Worm (Caenorhabditis elegans) whole organism, L4 larva: Measurements from ENCODE around the gene best-1.

ENCODE experiments used
- D1046.2 ChIP-seq: fragments of 200-800 bp; sonication (Bioruptor generic); IDR thresholded peaks from 2 replicates; pipeline ENCODE4 v1.3.6; 2022; ENCODE audit warnings: missing genetic modification characterization, missing compliant biosample characterization
- F37D6.2 ChIP-seq: sonication (generic microtip); optimal IDR thresholded peaks from 2 replicates; lab custom pipeline; 2016; ENCODE audit warnings: mild to moderate bottlenecking, missing genetic modification characterization, missing compliant biosample characterization
- R02D3.7 ChIP-seq: fragments of 150-350 bp; sonication (generic microtip); optimal IDR thresholded peaks from 3 replicates; lab custom pipeline; 2014; ENCODE audit warnings: missing biosample characterization, missing genetic modification characterization
- T26A8.4 ChIP-seq: fragments of 200-800 bp; sonication (Bioruptor generic); IDR thresholded peaks from 2 replicates; pipeline ENCODE4 v1.3.6; 2022; ENCODE audit warnings: missing genetic modification characterization, missing compliant biosample characterization
- Y5F2A.4 ChIP-seq: fragments of 200-800 bp; sonication (Bioruptor generic); optimal IDR thresholded peaks from 2 replicates; lab custom pipeline; 2018; ENCODE audit warnings: mild to moderate bottlenecking, missing genetic modification characterization, missing compliant biosample characterization
- ZK546.5 ChIP-seq, 2 experiments: sonication (generic microtip); optimal IDR thresholded peaks; 2 replicates each; lab custom pipeline; 2017; ENCODE audit warnings: missing biosample characterization in 2 of 2, missing genetic modification characterization in 2 of 2
- aha-1 ChIP-seq: fragments of 150-350 bp; peaks from one replicate; lab custom pipeline; 2014; ENCODE audit warnings: missing biosample characterization, missing genetic modification characterization
- aly-2 ChIP-seq: sonication (generic microtip); optimal IDR thresholded peaks from 2 replicates; lab custom pipeline; 2018; ENCODE audit warnings: missing biosample characterization, missing genetic modification characterization
- attf-4 ChIP-seq: sonication (generic microtip); optimal IDR thresholded peaks from 3 replicates; lab custom pipeline; 2017; ENCODE audit warnings: missing biosample characterization, missing genetic modification characterization
- ceh-32 ChIP-seq: sonication (generic microtip); optimal IDR thresholded peaks from 2 replicates; lab custom pipeline; 2016; ENCODE audit warnings: mild to moderate bottlenecking, missing genetic modification characterization, missing compliant biosample characterization; ENCODE audit not compliant: poor library complexity
- ceh-62 ChIP-seq: sonication (generic microtip); optimal IDR thresholded peaks from 2 replicates; lab custom pipeline; 2017; ENCODE audit warnings: missing biosample characterization, missing genetic modification characterization
- ces-1 ChIP-seq: fragments of 150-350 bp; sonication (generic microtip); optimal IDR thresholded peaks from 4 replicates; lab custom pipeline; 2014; ENCODE audit warnings: missing biosample characterization, missing genetic modification reagents, missing genetic modification characterization
- cey-2 ChIP-seq: sonication (generic microtip); optimal IDR thresholded peaks from 3 replicates; lab custom pipeline; 2017; ENCODE audit warnings: missing genetic modification characterization, mild to moderate bottlenecking, missing compliant biosample characterization, antibody characterized with exemption, borderline replicate concordance; ENCODE audit not compliant: insufficient read depth
- daf-12 ChIP-seq: fragments of 150-350 bp; optimal IDR thresholded peaks from 2 replicates; lab custom pipeline; 2014; ENCODE audit warnings: missing biosample characterization, missing genetic modification reagents, missing genetic modification characterization
- dmd-6 ChIP-seq: fragments of 200-800 bp; sonication (Bioruptor generic); IDR thresholded peaks from 2 replicates; pipeline ENCODE4 v1.3.6; 2022; ENCODE audit warnings: missing genetic modification reagents, missing genetic modification characterization, missing compliant biosample characterization
- dmd-9 ChIP-seq: fragments of 200-800 bp; sonication (Bioruptor generic); IDR thresholded peaks from 2 replicates; pipeline ENCODE4 v1.3.6; 2022; ENCODE audit warnings: missing genetic modification reagents, missing genetic modification characterization, missing compliant biosample characterization
- dve-1 ChIP-seq: sonication (generic microtip); optimal IDR thresholded peaks from 2 replicates; lab custom pipeline; 2017; ENCODE audit warnings: antibody characterized with exemption, mild to moderate bottlenecking, missing genetic modification characterization, missing compliant biosample characterization; ENCODE audit not compliant: insufficient read depth
- gei-8 ChIP-seq: fragments of 200-800 bp; sonication (Bioruptor generic); optimal IDR thresholded peaks from 2 replicates; lab custom pipeline; 2018; ENCODE audit warnings: mild to moderate bottlenecking, missing genetic modification characterization, missing compliant biosample characterization
- hlh-11 ChIP-seq: fragments of 200-800 bp; sonication (Bioruptor generic); optimal IDR thresholded peaks from 2 replicates; lab custom pipeline; 2018; ENCODE audit warnings: mild to moderate bottlenecking, missing genetic modification characterization, missing compliant biosample characterization
- hlh-30 ChIP-seq: sonication (generic microtip); optimal IDR thresholded peaks from 2 replicates; lab custom pipeline; 2017; ENCODE audit warnings: antibody characterized with exemption, mild to moderate bottlenecking, missing genetic modification characterization, missing compliant biosample characterization; ENCODE audit not compliant: insufficient read depth
- lim-7 ChIP-seq: fragments of 200-800 bp; sonication (Bioruptor generic); IDR thresholded peaks from 2 replicates; pipeline ENCODE4 v1.3.6; 2022; ENCODE audit warnings: missing genetic modification characterization, missing compliant biosample characterization
- lin-38 ChIP-seq: fragments of 200-800 bp; sonication (Bioruptor generic); IDR thresholded peaks from 2 replicates; pipeline ENCODE4 v1.3.6; 2022; ENCODE audit warnings: missing genetic modification reagents, missing genetic modification characterization, missing compliant biosample characterization
- lir-3 ChIP-seq: sonication (generic microtip); optimal IDR thresholded peaks from 2 replicates; lab custom pipeline; 2016; ENCODE audit warnings: mild to moderate bottlenecking, missing genetic modification characterization, missing compliant biosample characterization
- mdl-1 ChIP-seq, 2 experiments: fragments of 150-350 bp in 1 of 2; sonication (generic microtip) in 1 of 2; optimal IDR thresholded peaks; 2 replicates each; lab custom pipeline; 2014 to 2017; ENCODE audit warnings: missing biosample characterization in 2 of 2, missing genetic modification characterization in 2 of 2
- mdt-29 ChIP-seq: fragments of 200-800 bp; sonication (Bioruptor generic); IDR thresholded peaks from 2 replicates; pipeline ENCODE4 v1.3.6; 2022; ENCODE audit warnings: missing genetic modification reagents, missing genetic modification characterization, missing compliant biosample characterization
- mxl-3 ChIP-seq: fragments of 200-800 bp; sonication (Bioruptor generic); optimal IDR thresholded peaks from 2 replicates; lab custom pipeline; 2018; ENCODE audit warnings: mild to moderate bottlenecking, missing genetic modification characterization, missing compliant biosample characterization
- nhr-10 ChIP-seq: fragments of 150-350 bp; optimal IDR thresholded peaks from 2 replicates; lab custom pipeline; 2014; ENCODE audit warnings: missing biosample characterization, missing genetic modification characterization
- nhr-11 ChIP-seq: fragments of 150-350 bp; optimal IDR thresholded peaks from 2 replicates; lab custom pipeline; 2014; ENCODE audit warnings: missing biosample characterization, missing genetic modification characterization
- nhr-28 ChIP-seq: fragments of 150-350 bp; optimal IDR thresholded peaks from 2 replicates; lab custom pipeline; 2014; ENCODE audit warnings: missing biosample characterization, missing genetic modification characterization
- nhr-76 ChIP-seq: fragments of 150-350 bp; optimal IDR thresholded peaks from 2 replicates; lab custom pipeline; 2014; ENCODE audit warnings: missing biosample characterization, missing genetic modification characterization
- nhr-77 ChIP-seq: fragments of 150-350 bp; optimal IDR thresholded peaks from 2 replicates; lab custom pipeline; 2014; ENCODE audit warnings: missing biosample characterization, missing genetic modification characterization
- skn-1 ChIP-seq: fragments of 150-350 bp; optimal IDR thresholded peaks from 2 replicates; lab custom pipeline; 2014; ENCODE audit warnings: missing biosample characterization, missing genetic modification characterization
- spr-3 ChIP-seq: fragments of 200-800 bp; sonication (Bioruptor generic); optimal IDR thresholded peaks from 2 replicates; lab custom pipeline; 2018; ENCODE audit warnings: mild to moderate bottlenecking, missing genetic modification characterization, missing compliant biosample characterization
- unc-130 ChIP-seq: sonication (generic microtip); optimal IDR thresholded peaks from 2 replicates; lab custom pipeline; 2016; ENCODE audit warnings: missing genetic modification reagents, missing genetic modification characterization, missing compliant biosample characterization
- unc-62 ChIP-seq, 3 experiments: fragments of 150-350 bp in 1 of 3; sonication (generic microtip); optimal IDR thresholded peaks in 2 of 3; peaks in 1 of 3; 1 replicate in 1 of 3; 2 replicates in 2 of 3; lab custom pipeline; 2014 to 2017; ENCODE audit warnings: missing biosample characterization in 3 of 3, missing genetic modification characterization in 3 of 3, missing genetic modification reagents in 3 of 3, missing genotype in 1 of 3
- zfp-3 ChIP-seq: fragments of 200-800 bp; sonication (Bioruptor generic); conservative IDR thresholded peaks from 2 replicates; pipeline ENCODE4 v1.3.6; 2022; ENCODE audit warnings: missing genetic modification reagents, missing genetic modification characterization, missing compliant biosample characterization
- zip-2 ChIP-seq: fragments of 150-350 bp; optimal IDR thresholded peaks from 2 replicates; lab custom pipeline; 2014; ENCODE audit warnings: missing biosample characterization, missing genetic modification characterization
- ztf-11 ChIP-seq: fragments of 150-350 bp; optimal IDR thresholded peaks from 2 replicates; lab custom pipeline; 2014; ENCODE audit warnings: missing biosample characterization, missing genetic modification characterization

The best-1 gene

DNA sequence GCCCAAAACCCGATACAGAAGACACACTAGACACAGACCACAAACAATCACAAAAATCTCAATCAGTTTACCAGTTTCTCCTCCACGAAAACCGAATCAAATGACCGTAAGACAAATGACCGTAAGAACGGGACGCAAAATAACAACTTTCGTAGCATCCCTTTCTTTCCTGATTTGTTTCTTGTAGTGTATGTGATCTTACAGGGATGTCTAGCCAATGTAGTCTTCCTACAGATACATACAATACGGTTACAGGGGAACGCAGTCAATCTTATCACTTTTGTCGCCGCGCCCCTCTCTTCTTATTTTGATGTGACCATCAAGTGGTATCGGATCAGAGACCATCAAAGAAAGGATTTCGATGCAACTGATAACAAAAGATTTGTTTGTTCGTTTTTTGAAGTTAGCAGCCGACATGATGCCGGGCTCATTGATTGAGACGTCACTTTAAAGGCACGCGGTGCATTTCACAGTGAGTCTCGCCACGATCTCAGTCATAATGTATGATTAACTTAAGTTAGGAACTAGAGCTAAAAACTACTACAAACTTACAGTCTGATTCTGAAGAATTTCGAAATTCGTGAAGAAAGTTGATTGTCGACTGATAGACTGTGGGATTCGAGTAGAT is 33.8 kb downstream of the best-1 start:
- TF ChIP-seq D1046.2 (GFP tag; lab: Robert Waterston, UW): no peak
- no peak for TF ChIP-seq zip-2
- no peak for TF ChIP-seq skn-1 (tag; lab: Kevin White, UChicago)
- TF ChIP-seq T26A8.4: no peak
- peak; percentile 62 for TF ChIP-seq nhr-77 (tag; lab: Kevin White, UChicago)
- no peak for TF ChIP-seq nhr-11 (tag; lab: Kevin White, UChicago)
- peak; percentile 58 for TF ChIP-seq hlh-11 (tag; lab: Kevin White, UChicago)
- no peak for TF ChIP-seq spr-3 (GFP tag; lab: Kevin White, UChicago)
- TF ChIP-seq ceh-62 (tag; lab: Kevin White, UChicago): no peak
- TF ChIP-seq unc-62 (GFP tag; optimal IDR thresholded peaks at IDR 0.05 in 1 of 2; lab: Kevin White, UChicago): peak in 1 of 2 experiments; percentile 80
- TF ChIP-seq unc-62 (tag; optimal IDR thresholded peaks at IDR 0.05; lab: Kevin White, UChicago): no peak
- TF ChIP-seq daf-12 (tag; lab: Kevin White, UChicago): no peak
- no peak for TF ChIP-seq ceh-32 (tag; lab: Kevin White, UChicago)
- TF ChIP-seq R02D3.7 (tag; lab: Kevin White, UChicago): no peak
- no peak for TF ChIP-seq F37D6.2 (tag; lab: Kevin White, UChicago)
- TF ChIP-seq aly-2 (tag; lab: Kevin White, UChicago): no peak
- TF ChIP-seq zfp-3 (GFP tag; lab: Robert Waterston, UW): no peak
- no peak for TF ChIP-seq ztf-11 (tag; lab: Kevin White, UChicago)
- TF ChIP-seq mdl-1 (tag; optimal IDR thresholded peaks at IDR 0.05; lab: Kevin White, UChicago): peak in 1 of 2 experiments; percentile 47
- TF ChIP-seq attf-4 (tag; lab: Kevin White, UChicago): no peak
- TF ChIP-seq Y5F2A.4 (GFP tag; lab: Kevin White, UChicago): no peak
- TF ChIP-seq lir-3 (tag; lab: Kevin White, UChicago): no peak
- no peak for TF ChIP-seq dve-1 (tag; lab: Kevin White, UChicago)
- peak; percentile 100 for TF ChIP-seq nhr-28 (tag; lab: Kevin White, UChicago)
- TF ChIP-seq gei-8: no peak
- TF ChIP-seq unc-130: no peak
- TF ChIP-seq cey-2: no peak
- TF ChIP-seq mxl-3 (GFP tag; lab: Kevin White, UChicago): peak; percentile 9
- TF ChIP-seq lim-7 (GFP tag; lab: Robert Waterston, UW): no peak
- no peak for TF ChIP-seq lin-38 (GFP tag; lab: Robert Waterston, UW)
- peak; percentile 25 for TF ChIP-seq hlh-30 (tag; lab: Kevin White, UChicago)
- 0 out of 2 replicates have a peak, but pooled peaks have one; percentile 9 for TF ChIP-seq dmd-6 (GFP tag; lab: Robert Waterston, UW)
- no peak for TF ChIP-seq mdt-29 (GFP tag; lab: Robert Waterston, UW)
- no peak for TF ChIP-seq dmd-9

DNA sequence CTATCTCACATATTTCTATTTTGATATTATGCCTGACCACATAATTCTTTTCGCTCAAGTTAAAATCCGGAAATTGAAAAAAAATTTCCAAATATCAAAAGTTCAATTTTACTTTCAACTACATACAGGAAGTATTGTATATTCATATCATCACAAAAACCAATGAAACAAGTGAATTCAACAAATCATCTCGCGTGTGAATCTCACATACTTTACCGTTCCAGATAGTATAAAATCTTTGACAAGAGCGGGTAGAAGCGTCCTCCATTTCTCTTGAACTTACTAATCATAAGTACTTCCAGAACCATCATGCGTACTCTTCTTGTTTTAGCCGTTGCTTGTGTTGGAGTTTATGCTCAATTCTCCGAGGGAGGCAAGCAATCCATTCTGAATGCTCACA is 38.1 kb downstream of the best-1 start, which contains the start of gene scl-8:
Gene scl-8, plus strand, starts transcription at position 301 of the 400 bp plus-strand sequence.
- no peak for TF ChIP-seq nhr-76
- TF ChIP-seq nhr-10 (tag; lab: Kevin White, UChicago): no peak
- no peak for TF ChIP-seq lir-3 (tag; lab: Kevin White, UChicago)
- peak; percentile 36 for TF ChIP-seq aha-1 (tag; lab: Kevin White, UChicago)
- TF ChIP-seq skn-1 (tag; lab: Kevin White, UChicago): no peak
- TF ChIP-seq dve-1 (tag; lab: Kevin White, UChicago): no peak
- TF ChIP-seq ces-1 (GFP tag; lab: Kevin White, UChicago): no peak
- TF ChIP-seq ZK546.5 (tag; optimal IDR thresholded peaks at IDR 0.05; lab: Kevin White, UChicago): no peak
